Fruit fly (Drosophila melanogaster): Measurements from ENCODE around the gene Usp1.

DNA sequence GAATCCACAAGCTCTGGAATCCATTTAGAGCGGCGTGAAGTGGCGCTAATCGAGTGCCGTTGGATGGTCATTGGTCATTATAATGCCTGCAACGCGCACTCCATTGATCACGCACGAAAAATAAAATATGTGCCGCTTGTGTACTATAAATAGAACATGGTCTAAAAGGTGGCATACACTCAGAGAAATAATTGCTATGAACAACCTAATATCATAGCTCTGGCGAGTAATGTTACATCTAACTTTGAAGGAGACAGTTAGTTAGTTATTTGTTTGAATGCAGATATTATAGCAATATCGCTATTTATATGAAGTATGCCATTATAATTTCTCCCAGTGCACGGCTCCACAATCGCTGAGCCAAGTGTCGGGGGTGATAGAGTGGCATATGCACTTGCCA, 38.0 kb upstream of the Usp1 start:
- TF ChIP-seq h (optimal IDR thresholded peaks at IDR 0.05) (no peak), Myc (optimal IDR thresholded peaks at IDR 0.05) (no peak), psq (optimal IDR thresholded peaks at IDR 0.05) (no peak)

Data from Kc167 (cell line).